Fruit fly (Drosophila melanogaster) whole organism, embryonic: ENCODE data around the gene CG42716.

ENCODE experiments used
- ATbp ChIP-seq: fragments of 200-800 bp; sonication (Bioruptor generic); optimal IDR thresholded peaks from 2 replicates; lab custom pipeline; 2017; ENCODE audit warnings: missing biosample characterization, mild to moderate bottlenecking, missing genetic modification characterization, missing genetic modification reagents
- Atf-2 ChIP-seq: fragments of 200-800 bp; sonication (Bioruptor generic); optimal IDR thresholded peaks from 2 replicates; lab custom pipeline; 2016; ENCODE audit warnings: missing biosample characterization, missing genetic modification characterization
- CG10654 ChIP-seq: fragments of 200-800 bp; sonication (Bioruptor generic); optimal IDR thresholded peaks from 2 replicates; lab custom pipeline; 2016; ENCODE audit warnings: missing biosample characterization, missing genetic modification characterization
- CG12219 ChIP-seq: fragments of 200-800 bp; sonication (Bioruptor generic); optimal IDR thresholded peaks from 3 replicates; lab custom pipeline; 2018; ENCODE audit warnings: missing biosample characterization, mild to moderate bottlenecking, missing genetic modification characterization
- CG12299 ChIP-seq: fragments of 200-800 bp; sonication (Bioruptor generic); optimal IDR thresholded peaks from 2 replicates; lab custom pipeline; 2018; ENCODE audit warnings: missing biosample characterization, mild to moderate bottlenecking, missing genetic modification characterization
- CG1233 ChIP-seq: fragments of 200-800 bp; sonication (Bioruptor generic); optimal IDR thresholded peaks from 4 replicates; lab custom pipeline; 2018; ENCODE audit warnings: missing biosample characterization, mild to moderate bottlenecking, missing genetic modification characterization
- CG12391 ChIP-seq: fragments of 200-800 bp; sonication (Bioruptor generic); optimal IDR thresholded peaks from 3 replicates; lab custom pipeline; 2018; ENCODE audit warnings: missing biosample characterization, mild to moderate bottlenecking, missing genetic modification characterization, moderate library complexity
- CG12769 ChIP-seq: fragments of 200-800 bp; sonication (Bioruptor generic); optimal IDR thresholded peaks from 2 replicates; lab custom pipeline; 2019; ENCODE audit warnings: missing biosample characterization, mild to moderate bottlenecking, missing genetic modification characterization, moderate library complexity
- CG13424 ChIP-seq: fragments of 200-800 bp; sonication (Bioruptor generic); optimal IDR thresholded peaks from 2 replicates; lab custom pipeline; 2019; ENCODE audit warnings: missing biosample characterization, mild to moderate bottlenecking, missing genetic modification characterization, moderate library complexity
- CG14050 ChIP-seq: fragments of 200-800 bp; sonication (Bioruptor generic); IDR thresholded peaks from 3 replicates; pipeline ENCODE4 v1.3.6; 2022; ENCODE audit warnings: missing biosample characterization, missing genetic modification characterization
- CG17328 ChIP-seq: fragments of 200-800 bp; sonication (Bioruptor generic); IDR thresholded peaks from 2 replicates; pipeline ENCODE4 v1.3.6; 2022; ENCODE audit warnings: missing biosample characterization, missing genetic modification characterization
- CG18599 ChIP-seq: fragments of 200-800 bp; sonication (Bioruptor generic); optimal IDR thresholded peaks from 3 replicates; lab custom pipeline; 2017; ENCODE audit warnings: missing biosample characterization, missing genetic modification characterization, mild to moderate bottlenecking, moderate library complexity, missing genetic modification reagents
- CG31224 ChIP-seq: fragments of 200-800 bp; sonication (Bioruptor generic); IDR thresholded peaks from 2 replicates; pipeline ENCODE4 v1.3.6; 2022; ENCODE audit warnings: missing biosample characterization, missing genetic modification characterization
- CG31441 ChIP-seq: fragments of 200-800 bp; sonication (Bioruptor generic); IDR thresholded peaks from 2 replicates; pipeline ENCODE4 v1.3.6; 2022; ENCODE audit warnings: missing biosample characterization, missing genetic modification characterization
- CG3163 ChIP-seq: fragments of 200-800 bp; sonication (Bioruptor generic); optimal IDR thresholded peaks from 3 replicates; lab custom pipeline; 2016; ENCODE audit warnings: missing biosample characterization, missing genetic modification characterization
- CG33213 ChIP-seq: fragments of 200-800 bp; sonication (Bioruptor generic); optimal IDR thresholded peaks from 3 replicates; lab custom pipeline; 2016; ENCODE audit warnings: missing biosample characterization, missing genetic modification characterization
- CG34422 ChIP-seq: fragments of 200-800 bp; sonication (Bioruptor generic); IDR thresholded peaks from 3 replicates; pipeline ENCODE4 v1.3.6; 2022; ENCODE audit warnings: missing biosample characterization, missing genetic modification characterization
- CG4328 ChIP-seq: fragments of 200-800 bp; sonication (Bioruptor generic); optimal IDR thresholded peaks from 3 replicates; lab custom pipeline; 2017; ENCODE audit warnings: missing biosample characterization, missing genetic modification reagents, missing genetic modification characterization
- CG4707 ChIP-seq: fragments of 200-800 bp; sonication (Bioruptor generic); optimal IDR thresholded peaks from 2 replicates; lab custom pipeline; 2018; ENCODE audit warnings: missing biosample characterization, mild to moderate bottlenecking, missing genetic modification characterization, moderate library complexity
- CG4730 ChIP-seq: fragments of 200-800 bp; sonication (Bioruptor generic); IDR thresholded peaks from 2 replicates; pipeline ENCODE4 v1.3.6; 2022; ENCODE audit warnings: missing biosample characterization, missing genetic modification characterization
- CG7839 ChIP-seq: fragments of 200-800 bp; sonication (Bioruptor generic); optimal IDR thresholded peaks from 3 replicates; lab custom pipeline; 2018; ENCODE audit warnings: missing biosample characterization, mild to moderate bottlenecking, missing genetic modification characterization, moderate library complexity
- CG7963 ChIP-seq: fragments of 200-800 bp; sonication (Bioruptor generic); IDR thresholded peaks from 3 replicates; pipeline ENCODE4 v1.3.6; 2022; ENCODE audit warnings: missing biosample characterization, missing genetic modification characterization; ENCODE audit not compliant: partially characterized antibody
- Dad ChIP-seq: fragments of 200-800 bp; sonication (Bioruptor generic); optimal IDR thresholded peaks from 3 replicates; lab custom pipeline; 2016; ENCODE audit warnings: missing biosample characterization, missing genetic modification characterization
- Dip3 ChIP-seq: fragments of 200-800 bp; sonication (Bioruptor generic); optimal IDR thresholded peaks from 3 replicates; lab custom pipeline; 2016; ENCODE audit warnings: missing biosample characterization, missing genetic modification characterization
- Doc3 ChIP-seq: fragments of 200-800 bp; sonication (Bioruptor generic); IDR thresholded peaks from 3 replicates; pipeline ENCODE4 v1.3.6; 2022; ENCODE audit warnings: missing biosample characterization, missing genetic modification characterization; ENCODE audit not compliant: partially characterized antibody
- E2f2 ChIP-seq: fragments of 200-800 bp; sonication (Bioruptor generic); IDR thresholded peaks from 2 replicates; pipeline ENCODE4 v1.3.6; 2022; ENCODE audit warnings: missing biosample characterization, missing genetic modification characterization
- HmgZ ChIP-seq: fragments of 200-800 bp; sonication (Bioruptor generic); optimal IDR thresholded peaks from 2 replicates; lab custom pipeline; 2018; ENCODE audit warnings: missing biosample characterization, mild to moderate bottlenecking, missing genetic modification characterization
- Jarid2 ChIP-seq: fragments of 200-800 bp; sonication (Bioruptor generic); optimal IDR thresholded peaks from 3 replicates; lab custom pipeline; 2017; ENCODE audit warnings: mild to moderate bottlenecking, missing biosample characterization, missing genetic modification reagents, missing genetic modification characterization
- NC2β ChIP-seq: fragments of 200-800 bp; sonication (Bioruptor generic); optimal IDR thresholded peaks from 2 replicates; lab custom pipeline; 2016; ENCODE audit warnings: missing biosample characterization, missing genetic modification characterization
- Oli ChIP-seq: fragments of 200-800 bp; sonication (Bioruptor generic); optimal IDR thresholded peaks from 2 replicates; lab custom pipeline; 2018; ENCODE audit warnings: missing biosample characterization, mild to moderate bottlenecking, missing genetic modification characterization, moderate library complexity
- Sry-β ChIP-seq: fragments of 200-800 bp; sonication (Bioruptor generic); optimal IDR thresholded peaks from 2 replicates; lab custom pipeline; 2018; ENCODE audit warnings: missing biosample characterization, mild to moderate bottlenecking, missing genetic modification characterization, moderate library complexity
- ac ChIP-seq: fragments of 200-800 bp; sonication (Bioruptor generic); optimal IDR thresholded peaks from 3 replicates; lab custom pipeline; 2017; ENCODE audit warnings: missing biosample characterization, mild to moderate bottlenecking, missing genetic modification characterization
- corto ChIP-seq: fragments of 200-800 bp; sonication (Bioruptor generic); optimal IDR thresholded peaks from 2 replicates; lab custom pipeline; 2016; ENCODE audit warnings: missing biosample characterization, mild to moderate bottlenecking, missing genetic modification characterization, moderate library complexity
- crp ChIP-seq, 2 experiments: fragments of 200-800 bp; sonication (Bioruptor generic); optimal IDR thresholded peaks; 2 replicates in 1 of 2; 3 replicates in 1 of 2; lab custom pipeline; 2017; ENCODE audit warnings: missing biosample characterization in 2 of 2, missing genetic modification characterization in 2 of 2, mild to moderate bottlenecking in 1 of 2, moderate library complexity in 1 of 2
- dimm ChIP-seq: fragments of 200-800 bp; sonication (Bioruptor generic); IDR thresholded peaks from 2 replicates; pipeline ENCODE4 v1.3.6; 2022; ENCODE audit warnings: missing biosample characterization, missing genetic modification characterization
- ems ChIP-seq: fragments of 200-800 bp; sonication (Bioruptor generic); optimal IDR thresholded peaks from 3 replicates; lab custom pipeline; 2016; ENCODE audit warnings: missing biosample characterization, missing genetic modification characterization
- esg ChIP-seq: fragments of 200-800 bp; sonication (Bioruptor generic); conservative IDR thresholded peaks from 2 replicates; pipeline ENCODE4 v1.3.6; 2022; ENCODE audit warnings: missing biosample characterization, missing genetic modification characterization
- hb ChIP-seq: fragments of 200-800 bp; sonication (Bioruptor generic); IDR thresholded peaks from 3 replicates; pipeline ENCODE4 v1.3.6; 2022; ENCODE audit warnings: missing biosample characterization, missing genetic modification characterization; ENCODE audit not compliant: partially characterized antibody
- lmd ChIP-seq: fragments of 200-800 bp; sonication (Bioruptor generic); IDR thresholded peaks from 2 replicates; pipeline ENCODE4 v1.3.6; 2022; ENCODE audit warnings: missing biosample characterization, missing genetic modification characterization
- mld ChIP-seq: fragments of 200-800 bp; sonication (Bioruptor generic); IDR thresholded peaks from 3 replicates; pipeline ENCODE4 v1.3.6; 2022; ENCODE audit warnings: missing biosample characterization, missing genetic modification characterization; ENCODE audit not compliant: partially characterized antibody
- pnt ChIP-seq: fragments of 200-800 bp; sonication (Bioruptor generic); optimal IDR thresholded peaks from 3 replicates; lab custom pipeline; 2016; ENCODE audit warnings: missing biosample characterization, missing genetic modification characterization
- ro ChIP-seq: fragments of 200-800 bp; sonication (Bioruptor generic); IDR thresholded peaks from 2 replicates; pipeline ENCODE4 v1.3.6; 2022; ENCODE audit warnings: missing biosample characterization, missing genetic modification characterization
- slbo ChIP-seq: fragments of 200-800 bp; sonication (Bioruptor generic); IDR thresholded peaks from 2 replicates; pipeline ENCODE4 v1.3.6; 2022; ENCODE audit warnings: missing biosample characterization, missing genetic modification characterization
- sna ChIP-seq: fragments of 200-800 bp; sonication (Bioruptor generic); IDR thresholded peaks from 2 replicates; pipeline ENCODE4 v1.3.6; 2022; ENCODE audit warnings: missing biosample characterization, missing genetic modification characterization; ENCODE audit not compliant: partially characterized antibody
- sqz ChIP-seq: fragments of 200-800 bp; sonication (Bioruptor generic); optimal IDR thresholded peaks from 3 replicates; lab custom pipeline; 2018; ENCODE audit warnings: missing biosample characterization, mild to moderate bottlenecking, missing genetic modification characterization
- ttk ChIP-seq: fragments of 200-800 bp; sonication (Bioruptor generic); IDR thresholded peaks from 2 replicates; pipeline ENCODE4 v2.1.2; 2022; ENCODE audit warnings: missing biosample characterization, missing genetic modification characterization
- wdn ChIP-seq: fragments of 200-800 bp; sonication (Bioruptor generic); IDR thresholded peaks from 2 replicates; pipeline ENCODE4 v1.3.6; 2022; ENCODE audit warnings: missing biosample characterization, missing genetic modification characterization
- zen2 ChIP-seq: fragments of 200-800 bp; sonication (Bioruptor generic); IDR thresholded peaks from 3 replicates; pipeline ENCODE4 v1.3.6; 2022; ENCODE audit warnings: missing biosample characterization, missing genetic modification characterization; ENCODE audit not compliant: partially characterized antibody
- zfh2 ChIP-seq: fragments of 200-800 bp; sonication (Bioruptor generic); optimal IDR thresholded peaks from 2 replicates; lab custom pipeline; 2016; ENCODE audit warnings: missing biosample characterization, missing genetic modification characterization

CG42716 gene

DNA sequence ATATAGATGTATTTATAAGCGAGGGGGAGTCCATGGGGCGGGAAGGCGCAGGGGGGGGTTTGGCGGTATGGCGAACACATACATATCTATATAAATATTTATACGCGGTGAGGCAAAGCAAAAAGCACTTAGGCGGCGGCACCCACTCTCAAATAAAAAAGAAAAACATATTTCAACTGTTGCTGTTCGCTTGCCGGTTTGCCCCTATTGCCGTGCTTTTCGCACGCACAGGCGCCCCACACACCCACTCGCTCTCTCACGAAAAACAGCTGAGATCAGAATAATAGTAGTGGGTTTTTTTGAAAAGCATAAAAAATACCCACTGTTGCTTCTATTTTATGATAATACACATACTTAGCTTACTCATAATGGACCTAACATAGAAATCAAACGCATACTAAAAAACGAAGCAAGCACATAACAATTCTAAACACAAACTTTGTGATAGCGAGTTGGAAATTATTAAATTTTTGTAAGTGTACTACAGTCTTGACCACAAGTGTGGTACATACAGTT is 32.4 kb upstream of the CG42716 start (continued):
- peak; percentile 62 for TF ChIP-seq CG31441
- no peak for TF ChIP-seq ATbp (GFP tag; lab: Kevin White, UChicago)
- peak; percentile 60; the same call in 1 of the 2 replicates for TF ChIP-seq esg (GFP tag; lab: Robert Waterston, UW)
- TF ChIP-seq CG13424 (tag; lab: Kevin White, UChicago), result peak; percentile 82
- TF ChIP-seq crp (GFP tag; optimal IDR thresholded peaks at IDR 0.05; lab: Kevin White, UChicago), result peak in 1 of 2 experiments; percentile 59
- TF ChIP-seq CG1233, result peak; percentile 75
- peak; percentile 21 for TF ChIP-seq Jarid2 (GFP tag; lab: Kevin White, UChicago)
- TF ChIP-seq Dip3 (GFP tag; lab: Kevin White, UChicago), result peak; percentile 87
- TF ChIP-seq HmgZ (tag; lab: Kevin White, UChicago), result peak; percentile 83
- TF ChIP-seq sna, result no peak
- TF ChIP-seq zfh2 (GFP tag; lab: Kevin White, UChicago), result peak; percentile 90
- TF ChIP-seq ems (GFP tag; lab: Kevin White, UChicago), result peak; percentile 57
- TF ChIP-seq CG12769 (tag; lab: Kevin White, UChicago), result peak; percentile 89
- peak; percentile 67 for TF ChIP-seq CG4328
- peak; percentile 66; the same call in 1 of the 3 replicates for TF ChIP-seq CG34422
- TF ChIP-seq Oli (tag; lab: Kevin White, UChicago), result peak; percentile 81
- peak; percentile 42 for TF ChIP-seq CG3163 (GFP tag; lab: Kevin White, UChicago)
- TF ChIP-seq CG12219 (GFP tag; lab: Kevin White, UChicago), result peak; percentile 68
- no peak for TF ChIP-seq Sry-β
- TF ChIP-seq CG17328 (GFP tag; lab: Robert Waterston, UW), result peak; percentile 36; the same call in 1 of the 2 replicates
- peak; percentile 68 for TF ChIP-seq Atf-2 (GFP tag; lab: Kevin White, UChicago)
- TF ChIP-seq E2f2 (GFP tag; lab: Robert Waterston, UW), result peak; percentile 57
- peak; percentile 38 for TF ChIP-seq Dad (GFP tag; lab: Kevin White, UChicago)
- no peak for TF ChIP-seq hb (GFP tag; lab: Robert Waterston, UW)
- no peak for TF ChIP-seq Doc3 (GFP tag; lab: Robert Waterston, UW)
- peak; percentile 38; the same call in 1 of the 2 replicates for TF ChIP-seq wdn
- TF ChIP-seq CG7963 (GFP tag; lab: Robert Waterston, UW), result no peak
- TF ChIP-seq CG31224, result peak; percentile 50; the same call in 1 of the 2 replicates
- peak; percentile 25 for TF ChIP-seq corto
- no peak for TF ChIP-seq ro (GFP tag; lab: Robert Waterston, UW)
- TF ChIP-seq pnt (GFP tag; lab: Kevin White, UChicago), result peak; percentile 32
- no peak for TF ChIP-seq CG4707 (GFP tag; lab: Kevin White, UChicago)
- peak; percentile 82; the same call in 1 of the 2 replicates for TF ChIP-seq lmd
- TF ChIP-seq NC2β (GFP tag; lab: Kevin White, UChicago), result peak; percentile 54
- TF ChIP-seq slbo (GFP tag; lab: Robert Waterston, UW), result peak; percentile 80
- TF ChIP-seq CG12299 (tag; lab: Kevin White, UChicago), result peak; percentile 68
- no peak for TF ChIP-seq mld (GFP tag; lab: Robert Waterston, UW)
- peak; percentile 72 for TF ChIP-seq CG12391 (tag; lab: Kevin White, UChicago)
- peak; percentile 91 for TF ChIP-seq CG18599
- TF ChIP-seq CG4730 (GFP tag; lab: Robert Waterston, UW), result peak; percentile 46; the same call in 1 of the 2 replicates
- TF ChIP-seq CG10654 (GFP tag; lab: Kevin White, UChicago), result no peak
- no peak for TF ChIP-seq zen2 (GFP tag; lab: Robert Waterston, UW)
- TF ChIP-seq ac (GFP tag; lab: Kevin White, UChicago), result no peak
- TF ChIP-seq CG7839, result peak; percentile 86
- no peak for TF ChIP-seq ttk
- TF ChIP-seq CG14050 (GFP tag; lab: Robert Waterston, UW), result peak; percentile 56; the same call in 2 of the 3 replicates
- peak; percentile 57 for TF ChIP-seq CG33213 (GFP tag; lab: Kevin White, UChicago)
- TF ChIP-seq dimm (GFP tag; lab: Robert Waterston, UW), result no peak
- peak; percentile 35 for TF ChIP-seq sqz (GFP tag; lab: Kevin White, UChicago)
